Fruit fly (Drosophila melanogaster): ENCODE measurements around the gene CG9467.

CG9467 gene

dm6 chr3R:9762955-9763931 lies 37.6 kb downstream of the CG9467 start, which contains the start of the genes Snap24 and CG8478:
Gene Snap24, minus strand, starts transcription at chr3R:9763150.
Gene CG8478, plus strand, starts transcription at chr3R:9763650.
- TF ChIP-seq usp (GFP tag; optimal IDR thresholded peaks at IDR 0.05) (no peak), Dll (optimal IDR thresholded peaks at IDR 0.05) (no peak), pan (optimal IDR thresholded peaks at IDR 0.05) (no peak), psq (optimal IDR thresholded peaks at IDR 0.05) (no peak), CG8478 (optimal IDR thresholded peaks at IDR 0.05) (no peak), EcR (GFP tag; optimal IDR thresholded peaks at IDR 0.05) (no peak)

dm6 chr3R:9759360-9760191 lies 41.2 kb downstream of the CG9467 start, which contains the start of gene Mpi:
Gene Mpi, plus strand, starts transcription at chr3R:9759622.
- TF ChIP-seq usp (GFP tag; optimal IDR thresholded peaks at IDR 0.05), result no peak
- no peak for TF ChIP-seq psq (optimal IDR thresholded peaks at IDR 0.05)
- TF ChIP-seq Dll (optimal IDR thresholded peaks at IDR 0.05), result no peak
- no peak for TF ChIP-seq EcR (GFP tag; optimal IDR thresholded peaks at IDR 0.05)
- TF ChIP-seq pan (optimal IDR thresholded peaks at IDR 0.05), result no peak
- no peak for TF ChIP-seq CG8478 (optimal IDR thresholded peaks at IDR 0.05)

- TF ChIP-seq Dll (optimal IDR thresholded peaks at IDR 0.05), result no peak
- no peak for TF ChIP-seq pan (optimal IDR thresholded peaks at IDR 0.05)
These were observed 44.6 kb downstream of the CG9467 start, which contains the start of the genes Alg12 and Rpt3R for dm6 chr3R:9756187-9756586. Gene Alg12, plus strand, starts transcription at chr3R:9756491. Gene Rpt3R, minus strand, starts transcription at chr3R:9756510.

dm6 chr3R:9754487-9754886 lies 46.3 kb downstream of the CG9467 start, which contains the start of gene Tti1:
Gene Tti1, minus strand, starts transcription at chr3R:9754686.
- TF ChIP-seq usp (GFP tag; optimal IDR thresholded peaks at IDR 0.05), result no peak
- no peak for TF ChIP-seq psq (optimal IDR thresholded peaks at IDR 0.05)
- no peak for TF ChIP-seq EcR (GFP tag; optimal IDR thresholded peaks at IDR 0.05)
- TF ChIP-seq Dll (optimal IDR thresholded peaks at IDR 0.05), result no peak

- no peak for TF ChIP-seq Dll (optimal IDR thresholded peaks at IDR 0.05)
- no peak for TF ChIP-seq usp (GFP tag; optimal IDR thresholded peaks at IDR 0.05)
- no peak for TF ChIP-seq pan (optimal IDR thresholded peaks at IDR 0.05)
- no peak for TF ChIP-seq CG8478 (optimal IDR thresholded peaks at IDR 0.05)
- TF ChIP-seq psq (optimal IDR thresholded peaks at IDR 0.05), result no peak
- TF ChIP-seq EcR (GFP tag; optimal IDR thresholded peaks at IDR 0.05), result no peak
These were observed 52.7 kb downstream of the CG9467 start for dm6 chr3R:9747900-9748663.

- TF ChIP-seq Dll (optimal IDR thresholded peaks at IDR 0.05) (no peak), psq (optimal IDR thresholded peaks at IDR 0.05) (no peak), EcR (GFP tag; optimal IDR thresholded peaks at IDR 0.05) (no peak), usp (GFP tag; optimal IDR thresholded peaks at IDR 0.05) (no peak), pan (optimal IDR thresholded peaks at IDR 0.05) (no peak), CG8478 (optimal IDR thresholded peaks at IDR 0.05) (no peak)
These were observed 53.1 kb downstream of the CG9467 start, which contains the start of gene PpD3 for dm6 chr3R:9747875-9747899. Gene PpD3, plus strand, starts transcription at chr3R:9747875.

Data from whole organism.